Worm (Caenorhabditis elegans): ENCODE measurements around the gene F19F10.11.

F19F10.11 gene

ce11 chrV:7600149-7600548, 12.6 kb upstream of the F19F10.11 start, which contains the start of gene C50E3.9:
Gene C50E3.9 (minus strand): TSS chrV:7600249.
- TF ChIP-seq mml-1 (tag; optimal IDR thresholded peaks at IDR 0.05) (no peak), aly-2 (tag; optimal IDR thresholded peaks at IDR 0.05) (no peak), ztf-11 (tag; optimal IDR thresholded peaks at IDR 0.05) (no peak), lsy-12 (tag; optimal IDR thresholded peaks at IDR 0.05) (no peak), pqm-1 (tag; optimal IDR thresholded peaks at IDR 0.05) (no peak), elt-3 (tag; optimal IDR thresholded peaks at IDR 0.05) (no peak), ztf-4 (tag; optimal IDR thresholded peaks at IDR 0.05) (no peak), egl-5 (tag; optimal IDR thresholded peaks at IDR 0.05) (no peak), zag-1 (tag; optimal IDR thresholded peaks at IDR 0.05) (no peak), nhr-43 (tag; optimal IDR thresholded peaks at IDR 0.05; ENCODE audit: poor library complexity, severe bottlenecking) (no peak), ceh-9 (tag; optimal IDR thresholded peaks at IDR 0.05) (no peak), snpc-4 (tag; optimal IDR thresholded peaks at IDR 0.05) (no peak), fkh-10 (GFP tag; optimal IDR thresholded peaks at IDR 0.05) (no peak), ZK546.5 (tag; optimal IDR thresholded peaks at IDR 0.05) (no peak), nhr-25 (tag; optimal IDR thresholded peaks at IDR 0.05) (no peak), unc-62 (GFP tag; optimal IDR thresholded peaks at IDR 0.05) (no peak), nhr-28 (tag; optimal IDR thresholded peaks at IDR 0.05) (no peak), nfya-1 (tag; optimal IDR thresholded peaks at IDR 0.05; ENCODE audit: insufficient read depth) (no peak)

- no peak for TF ChIP-seq unc-62 (GFP tag; optimal IDR thresholded peaks at IDR 0.05)
- TF ChIP-seq zag-1 (tag; optimal IDR thresholded peaks at IDR 0.05): no peak
Measured at ce11 chrV:7598269-7598668, 10.8 kb upstream of the F19F10.11 start, which contains the start of gene C50E3.7. Gene C50E3.7 (minus strand): TSS chrV:7598369.

ce11 chrV:7595132-7595531, 7.6 kb upstream of the F19F10.11 start:
- TF ChIP-seq nhr-23 (tag; optimal IDR thresholded peaks at IDR 0.05): no peak
- TF ChIP-seq snpc-4 (tag; optimal IDR thresholded peaks at IDR 0.05): peak; percentile 6
- no peak for TF ChIP-seq fkh-2 (tag; optimal IDR thresholded peaks at IDR 0.05)
- TF ChIP-seq nhr-12 (tag; optimal IDR thresholded peaks at IDR 0.05): no peak

ce11 chrV:7590454-7590853, 3.0 kb upstream of the F19F10.11 start, which contains the start of gene C50E3.6:
Gene C50E3.6 (minus strand): TSS chrV:7590554.
- TF ChIP-seq nhr-23 (tag; optimal IDR thresholded peaks at IDR 0.05): no peak
- TF ChIP-seq zag-1 (tag; optimal IDR thresholded peaks at IDR 0.05): no peak
- TF ChIP-seq ztf-4 (tag; optimal IDR thresholded peaks at IDR 0.05): no peak
- TF ChIP-seq elt-2 (tag; optimal IDR thresholded peaks at IDR 0.05): no peak
- no peak for TF ChIP-seq sea-2 (GFP tag; optimal IDR thresholded peaks at IDR 0.05)
- TF ChIP-seq ztf-11 (tag; optimal IDR thresholded peaks at IDR 0.05): no peak
- no peak for TF ChIP-seq R02D3.7 (tag; optimal IDR thresholded peaks at IDR 0.05)
- no peak for TF ChIP-seq unc-62 (GFP tag; optimal IDR thresholded peaks at IDR 0.05)
- TF ChIP-seq eor-1 (tag; optimal IDR thresholded peaks at IDR 0.05): no peak
- no peak for TF ChIP-seq snpc-4 (tag; optimal IDR thresholded peaks at IDR 0.05)
- TF ChIP-seq egl-5 (tag; optimal IDR thresholded peaks at IDR 0.05): no peak
- TF ChIP-seq aly-2 (tag; optimal IDR thresholded peaks at IDR 0.05): no peak

ce11 chrV:7580378-7580777, 7.1 kb downstream of the F19F10.11 start, which contains the start of gene ets-6:
Gene ets-6 (minus strand): TSS chrV:7580546.
- TF ChIP-seq mml-1 (tag; optimal IDR thresholded peaks at IDR 0.05) (no peak), nhr-28 (tag; optimal IDR thresholded peaks at IDR 0.05) (no peak), nhr-43 (tag; optimal IDR thresholded peaks at IDR 0.05; ENCODE audit: poor library complexity, severe bottlenecking) (no peak), nhr-12 (tag; optimal IDR thresholded peaks at IDR 0.05) (no peak), zag-1 (tag; optimal IDR thresholded peaks at IDR 0.05) (no peak), skn-1 (tag; optimal IDR thresholded peaks at IDR 0.05) (no peak), fkh-10 (GFP tag; optimal IDR thresholded peaks at IDR 0.05) (no peak), ztf-4 (tag; optimal IDR thresholded peaks at IDR 0.05) (no peak), nhr-237 (tag; optimal IDR thresholded peaks at IDR 0.05) (no peak), fos-1 (tag; optimal IDR thresholded peaks at IDR 0.05) (no peak), nhr-11 (tag; optimal IDR thresholded peaks at IDR 0.05) (no peak), nhr-77 (tag; optimal IDR thresholded peaks at IDR 0.05) (no peak), egl-5 (tag; optimal IDR thresholded peaks at IDR 0.05) (peak; percentile 18), ceh-28 (tag; optimal IDR thresholded peaks at IDR 0.05) (peak; percentile 85), hmg-11 (tag; optimal IDR thresholded peaks at IDR 0.05) (peak; percentile 46), lsy-12 (tag; optimal IDR thresholded peaks at IDR 0.05) (no peak), ceh-16 (tag; optimal IDR thresholded peaks at IDR 0.05) (no peak), tbx-2 (tag; optimal IDR thresholded peaks at IDR 0.05) (no peak), ceh-9 (tag; optimal IDR thresholded peaks at IDR 0.05) (no peak), pqm-1 (tag; optimal IDR thresholded peaks at IDR 0.05) (peak; percentile 23), unc-39 (tag; optimal IDR thresholded peaks at IDR 0.05) (no peak), R02D3.7 (tag; optimal IDR thresholded peaks at IDR 0.05) (peak; percentile 31), mdl-1 (tag; optimal IDR thresholded peaks at IDR 0.05) (no peak), elt-2 (tag; optimal IDR thresholded peaks at IDR 0.05) (no peak), jun-1 (tag; optimal IDR thresholded peaks at IDR 0.05) (no peak), nfya-1 (tag; optimal IDR thresholded peaks at IDR 0.05; ENCODE audit: insufficient read depth) (peak; percentile 61), eor-1 (tag; optimal IDR thresholded peaks at IDR 0.05) (no peak), nhr-25 (tag; optimal IDR thresholded peaks at IDR 0.05) (peak; percentile 32), sea-2 (GFP tag; optimal IDR thresholded peaks at IDR 0.05) (no peak), nhr-76 (tag; optimal IDR thresholded peaks at IDR 0.05) (no peak), aly-2 (tag; optimal IDR thresholded peaks at IDR 0.05) (no peak), lin-39 (tag; optimal IDR thresholded peaks at IDR 0.05) (no peak), lin-15B (tag; optimal IDR thresholded peaks at IDR 0.05) (peak; percentile 73), nhr-67 (tag; optimal IDR thresholded peaks at IDR 0.05) (no peak), ZK546.5 (tag; optimal IDR thresholded peaks at IDR 0.05) (no peak), elt-1 (tag; optimal IDR thresholded peaks at IDR 0.05) (no peak)
